Fruit fly (Drosophila melanogaster) whole organism, prepupa: ENCODE measurements around the gene CG9154.

Experiments
- Blimp-1 ChIP-seq: fragments of 200-800 bp; sonication (Bioruptor generic); optimal IDR thresholded peaks from 3 replicates; lab custom pipeline; 2017; ENCODE audit warnings: missing biosample characterization, missing genetic modification characterization, mild to moderate bottlenecking, moderate library complexity, missing genetic modification reagents
- CG10631 ChIP-seq: fragments of 200-800 bp; sonication (Bioruptor generic); optimal IDR thresholded peaks from 2 replicates; lab custom pipeline; 2016; ENCODE audit warnings: missing biosample characterization, missing genetic modification characterization
- CG10669 ChIP-seq: fragments of 200-800 bp; sonication (Bioruptor generic); optimal IDR thresholded peaks from 3 replicates; lab custom pipeline; 2018; ENCODE audit warnings: missing biosample characterization, mild to moderate bottlenecking, missing genetic modification characterization, moderate library complexity
- CG11294 ChIP-seq: fragments of 200-800 bp; sonication (Bioruptor generic); IDR thresholded peaks from 2 replicates; pipeline ENCODE4 v1.3.6; 2022; ENCODE audit warnings: missing biosample characterization, missing genetic modification characterization
- CG11762 ChIP-seq: fragments of 200-800 bp; sonication (Bioruptor generic); optimal IDR thresholded peaks from 3 replicates; lab custom pipeline; 2016; ENCODE audit warnings: missing biosample characterization, missing genetic modification characterization; ENCODE audit not compliant: insufficient read depth
- CG15336 ChIP-seq: fragments of 200-800 bp; sonication (Bioruptor generic); IDR thresholded peaks from 2 replicates; pipeline ENCODE4 v1.3.6; 2022; ENCODE audit warnings: missing biosample characterization, missing genetic modification characterization
- CG1621 ChIP-seq: fragments of 200-800 bp; sonication (Bioruptor generic); optimal IDR thresholded peaks from 3 replicates; lab custom pipeline; 2018; ENCODE audit warnings: missing biosample characterization, mild to moderate bottlenecking, missing genetic modification characterization
- CG3032 ChIP-seq: fragments of 200-800 bp; optimal IDR thresholded peaks from 2 replicates; lab custom pipeline; 2019; ENCODE audit warnings: missing biosample characterization, mild to moderate bottlenecking, missing genetic modification characterization, moderate library complexity
- CG31627 ChIP-seq: fragments of 200-800 bp; sonication (Bioruptor generic); optimal IDR thresholded peaks from 3 replicates; lab custom pipeline; 2016; ENCODE audit warnings: missing biosample characterization, missing genetic modification characterization
- CG32006 ChIP-seq: fragments of 200-800 bp; sonication (Bioruptor generic); optimal IDR thresholded peaks from 3 replicates; lab custom pipeline; 2017; ENCODE audit warnings: missing biosample characterization, mild to moderate bottlenecking, missing genetic modification characterization
- CG34406 ChIP-seq: fragments of 200-800 bp; sonication (Bioruptor generic); optimal IDR thresholded peaks from 3 replicates; lab custom pipeline; 2016; ENCODE audit warnings: missing biosample characterization, missing genetic modification characterization
- CG3919 ChIP-seq: fragments of 200-800 bp; sonication (Bioruptor generic); optimal IDR thresholded peaks from 3 replicates; lab custom pipeline; 2016; ENCODE audit warnings: missing biosample characterization, missing genetic modification characterization
- CG6163 ChIP-seq: fragments of 200-800 bp; sonication (Bioruptor generic); IDR thresholded peaks from 3 replicates; pipeline ENCODE4 v1.3.6; 2022; ENCODE audit warnings: missing biosample characterization, missing genetic modification characterization
- CG6276 ChIP-seq: fragments of 200-800 bp; sonication (Bioruptor generic); optimal IDR thresholded peaks from 2 replicates; lab custom pipeline; 2017; ENCODE audit warnings: missing biosample characterization, mild to moderate bottlenecking, missing genetic modification characterization
- CG6792 ChIP-seq: fragments of 200-800 bp; sonication (Bioruptor generic); optimal IDR thresholded peaks from 3 replicates; lab custom pipeline; 2016; ENCODE audit warnings: missing biosample characterization, missing genetic modification characterization
- CG6854 ChIP-seq: fragments of 200-800 bp; sonication (Bioruptor generic); optimal IDR thresholded peaks from 2 replicates; lab custom pipeline; 2017; ENCODE audit warnings: missing biosample characterization, mild to moderate bottlenecking, missing genetic modification characterization
- CG7368 ChIP-seq: fragments of 200-800 bp; sonication (Bioruptor generic); optimal IDR thresholded peaks from 3 replicates; lab custom pipeline; 2016; ENCODE audit warnings: missing biosample characterization, missing genetic modification characterization
- CG8319 ChIP-seq: fragments of 200-800 bp; sonication (Bioruptor generic); optimal IDR thresholded peaks from 3 replicates; lab custom pipeline; 2016; ENCODE audit warnings: missing biosample characterization, missing genetic modification characterization
- CG8632 ChIP-seq: fragments of 200-800 bp; sonication (Bioruptor generic); optimal IDR thresholded peaks from 3 replicates; lab custom pipeline; 2016; ENCODE audit warnings: missing biosample characterization, missing genetic modification characterization
- CG9139 ChIP-seq: fragments of 200-800 bp; sonication (Bioruptor generic); optimal IDR thresholded peaks from 3 replicates; lab custom pipeline; 2017; ENCODE audit warnings: missing biosample characterization, mild to moderate bottlenecking, missing genetic modification characterization
- Eip75B ChIP-seq: fragments of 200-800 bp; sonication (Bioruptor generic); optimal IDR thresholded peaks from 3 replicates; lab custom pipeline; 2016; ENCODE audit warnings: missing biosample characterization, missing genetic modification characterization
- Eip78C ChIP-seq: fragments of 200-800 bp; sonication (Bioruptor generic); peaks from one replicate; lab custom pipeline; 2016; ENCODE audit warnings: missing biosample characterization, missing genetic modification characterization
- Ets96B ChIP-seq: fragments of 200-800 bp; optimal IDR thresholded peaks from 2 replicates; lab custom pipeline; 2019; ENCODE audit warnings: missing biosample characterization, mild to moderate bottlenecking, missing genetic modification characterization, moderate library complexity
- Gug ChIP-seq: fragments of 200-800 bp; sonication (Bioruptor generic); IDR thresholded peaks from 2 replicates; pipeline ENCODE4 v1.3.6; 2022; ENCODE audit warnings: missing biosample characterization, missing genetic modification characterization
- Hr39 ChIP-seq: fragments of 200-800 bp; sonication (Bioruptor generic); optimal IDR thresholded peaks from 2 replicates; lab custom pipeline; 2016; ENCODE audit warnings: missing biosample characterization, missing genetic modification characterization
- Hr4 ChIP-seq: fragments of 200-800 bp; sonication (Bioruptor generic); optimal IDR thresholded peaks from 3 replicates; lab custom pipeline; 2016; ENCODE audit warnings: missing biosample characterization, missing genetic modification characterization
- Met ChIP-seq: fragments of 200-800 bp; sonication (Bioruptor generic); optimal IDR thresholded peaks from 3 replicates; lab custom pipeline; 2016; ENCODE audit warnings: missing biosample characterization, missing genetic modification characterization
- Smox ChIP-seq: fragments of 200-800 bp; sonication (Bioruptor generic); optimal IDR thresholded peaks from 3 replicates; lab custom pipeline; 2016; ENCODE audit warnings: missing biosample characterization, missing genetic modification characterization
- Sox102F ChIP-seq: fragments of 200-800 bp; sonication (Bioruptor generic); optimal IDR thresholded peaks from 2 replicates; lab custom pipeline; 2016; ENCODE audit warnings: missing biosample characterization, mild to moderate bottlenecking, missing genetic modification characterization
- achi ChIP-seq: fragments of 200-800 bp; sonication (Bioruptor generic); optimal IDR thresholded peaks from 3 replicates; lab custom pipeline; 2016; ENCODE audit warnings: missing biosample characterization, missing genetic modification characterization
- cyc ChIP-seq: fragments of 200-800 bp; sonication (Bioruptor generic); optimal IDR thresholded peaks from 3 replicates; lab custom pipeline; 2016; ENCODE audit warnings: missing biosample characterization, missing genetic modification characterization
- dac ChIP-seq: fragments of 200-800 bp; sonication (Bioruptor generic); optimal IDR thresholded peaks from 2 replicates; lab custom pipeline; 2017; ENCODE audit warnings: missing biosample characterization, mild to moderate bottlenecking, missing genetic modification characterization
- dsx ChIP-seq: fragments of 200-800 bp; optimal IDR thresholded peaks from 3 replicates; lab custom pipeline; 2019; ENCODE audit warnings: missing biosample characterization, mild to moderate bottlenecking, missing genetic modification characterization, moderate library complexity; ENCODE audit not compliant: poor library complexity, severe bottlenecking
- eg ChIP-seq: fragments of 200-800 bp; sonication (Bioruptor generic); IDR thresholded peaks from 3 replicates; pipeline ENCODE4 v1.3.6; 2022; ENCODE audit warnings: missing biosample characterization, missing genetic modification characterization
- esn ChIP-seq: fragments of 200-800 bp; sonication (Bioruptor generic); optimal IDR thresholded peaks from 2 replicates; lab custom pipeline; 2016; ENCODE audit warnings: missing biosample characterization, mild to moderate bottlenecking, missing genetic modification characterization, moderate library complexity
- fkh ChIP-seq: fragments of 200-800 bp; sonication (Bioruptor generic); optimal IDR thresholded peaks from 3 replicates; lab custom pipeline; 2017; ENCODE audit warnings: missing biosample characterization, mild to moderate bottlenecking, missing genetic modification characterization, moderate library complexity
- lz ChIP-seq: fragments of 200-800 bp; sonication (Bioruptor generic); optimal IDR thresholded peaks from 3 replicates; lab custom pipeline; 2016; ENCODE audit warnings: missing biosample characterization, missing genetic modification characterization
- net ChIP-seq: fragments of 200-800 bp; sonication (Bioruptor generic); optimal IDR thresholded peaks from 3 replicates; lab custom pipeline; 2016; ENCODE audit warnings: missing biosample characterization, missing genetic modification characterization
- spab ChIP-seq: fragments of 200-800 bp; sonication (Bioruptor generic); optimal IDR thresholded peaks from 2 replicates; lab custom pipeline; 2017; ENCODE audit warnings: missing biosample characterization, mild to moderate bottlenecking, missing genetic modification characterization, missing genetic modification reagents
- ss ChIP-seq, 2 experiments: fragments of 200-800 bp; sonication (Bioruptor generic); optimal IDR thresholded peaks; 2 replicates in 1 of 2; 3 replicates in 1 of 2; lab custom pipeline; 2017 to 2018; ENCODE audit warnings: mild to moderate bottlenecking in 2 of 2, missing biosample characterization in 2 of 2, missing genetic modification characterization in 2 of 2, moderate library complexity in 1 of 2
- svp ChIP-seq: fragments of 200-800 bp; sonication (Bioruptor generic); peaks from one replicate; lab custom pipeline; 2016; ENCODE audit warnings: missing biosample characterization, missing genetic modification characterization
- topi ChIP-seq: fragments of 200-800 bp; sonication (Bioruptor generic); optimal IDR thresholded peaks from 3 replicates; lab custom pipeline; 2016; ENCODE audit warnings: missing biosample characterization, missing genetic modification characterization
- vri ChIP-seq: fragments of 200-800 bp; sonication (Bioruptor generic); optimal IDR thresholded peaks from 3 replicates; lab custom pipeline; 2016; ENCODE audit warnings: missing biosample characterization, mild to moderate bottlenecking, missing genetic modification characterization

The CG9154 gene

DNA sequence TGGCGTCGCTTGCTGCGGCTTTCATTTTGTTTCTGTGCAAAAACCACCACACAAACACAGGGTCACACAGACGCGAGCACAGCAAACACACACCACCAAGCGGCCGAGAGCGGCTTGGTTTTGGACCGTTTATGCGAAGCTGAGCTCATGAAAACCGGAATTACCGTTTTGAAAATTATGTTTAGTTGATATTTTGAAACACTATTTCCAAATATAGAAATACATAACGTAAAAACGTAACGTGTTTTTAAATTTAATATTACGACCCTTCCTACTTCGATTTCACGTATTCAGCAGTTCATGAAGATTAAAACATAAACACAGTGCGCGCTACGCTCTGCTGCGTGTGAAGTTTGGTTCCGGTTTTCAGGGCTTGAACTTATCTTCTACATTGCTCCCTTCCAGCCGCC lies 19.3 kb downstream of the CG9154 start (continued):
- peak; percentile 94 for TF ChIP-seq dsx (GFP tag; lab: Kevin White, UChicago)
- TF ChIP-seq achi (GFP tag; lab: Kevin White, UChicago), result peak; percentile 96
- peak; percentile 89 for TF ChIP-seq Gug (GFP tag; lab: Robert Waterston, UW)
- TF ChIP-seq spab, result peak; percentile 90
- TF ChIP-seq CG10631, result peak; percentile 91
- peak; percentile 93 for TF ChIP-seq CG11762
- TF ChIP-seq Ets96B, result peak; percentile 95

DNA sequence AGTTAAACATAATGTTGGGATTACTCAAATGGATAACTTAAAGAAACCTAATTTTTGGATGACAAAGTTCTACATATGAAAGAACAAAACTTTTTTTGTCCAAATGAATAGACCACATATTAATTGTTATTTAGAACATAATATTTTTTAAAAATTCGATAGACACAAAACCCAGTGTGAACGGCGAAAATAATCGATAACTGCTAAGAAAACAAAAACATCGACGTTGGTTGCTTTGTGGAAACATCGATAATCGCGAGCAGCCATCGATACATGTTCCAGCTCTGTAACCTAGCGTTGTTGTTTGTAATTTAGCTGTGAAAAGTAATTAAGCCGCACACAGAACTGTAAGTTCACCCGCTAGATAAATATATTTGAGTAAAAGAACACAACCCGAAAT lies 19.9 kb downstream of the CG9154 start, which contains the start of gene CG9135:
CG9135 (plus strand) TSS at position 226 of the 400 bp plus-strand sequence.
- TF ChIP-seq CG6854 (GFP tag; lab: Kevin White, UChicago), result no peak
- TF ChIP-seq Hr4 (GFP tag; lab: Kevin White, UChicago), result no peak
- TF ChIP-seq Smox (GFP tag; lab: Kevin White, UChicago), result no peak
- TF ChIP-seq CG8632 (GFP tag; lab: Kevin White, UChicago), result no peak
- no peak for TF ChIP-seq ss (GFP tag; optimal IDR thresholded peaks at IDR 0.05; lab: Kevin White, UChicago)
- TF ChIP-seq CG15336 (GFP tag; lab: Robert Waterston, UW), result no peak
- no peak for TF ChIP-seq svp (GFP tag; lab: Kevin White, UChicago)
- TF ChIP-seq CG6276 (GFP tag; lab: Kevin White, UChicago), result no peak
- no peak for TF ChIP-seq lz
- no peak for TF ChIP-seq CG34406 (GFP tag; lab: Kevin White, UChicago)
- TF ChIP-seq cyc, result no peak
- no peak for TF ChIP-seq CG3032 (tag; lab: Kevin White, UChicago)
- TF ChIP-seq CG7368 (GFP tag; lab: Kevin White, UChicago), result no peak
- TF ChIP-seq dac, result no peak
- no peak for TF ChIP-seq Ets96B
- TF ChIP-seq CG11294, result no peak
- no peak for TF ChIP-seq CG32006 (GFP tag; lab: Kevin White, UChicago)

DNA sequence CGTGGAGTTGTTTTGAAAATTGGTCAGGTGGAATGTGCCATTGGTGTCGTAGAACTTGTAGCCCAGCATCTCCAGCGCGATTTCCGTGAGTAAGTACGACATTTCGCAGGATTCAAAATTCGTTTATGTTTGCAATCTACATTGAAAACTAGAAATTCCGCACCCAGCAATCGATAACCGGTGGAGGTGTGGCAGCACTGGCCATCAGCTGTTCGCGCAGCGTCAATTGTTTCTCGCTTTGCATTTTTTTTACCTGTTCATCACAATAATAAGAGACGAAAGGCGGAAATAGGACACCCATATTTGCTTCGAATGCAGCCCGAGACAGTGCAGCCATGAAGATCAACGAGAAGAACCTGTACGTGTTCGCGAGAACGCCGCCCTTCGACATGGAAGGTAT lies 21.9 kb downstream of the CG9154 start, which contains the start of the genes CG34179 and slmo:
CG34179 (minus strand) TSS at position 165 of the 400 bp plus-strand sequence.
slmo (minus strand) TSS at position 165 of the 400 bp plus-strand sequence.
- TF ChIP-seq CG34406 (GFP tag; lab: Kevin White, UChicago), result no peak
- no peak for TF ChIP-seq CG8319 (GFP tag; lab: Kevin White, UChicago)
- TF ChIP-seq CG11762, result no peak
- no peak for TF ChIP-seq dac
- TF ChIP-seq vri (GFP tag; lab: Kevin White, UChicago), result no peak
- TF ChIP-seq CG31627 (GFP tag; lab: Kevin White, UChicago), result no peak
- TF ChIP-seq Met (GFP tag; lab: Kevin White, UChicago), result no peak
- TF ChIP-seq Hr39 (GFP tag; lab: Kevin White, UChicago), result no peak
- no peak for TF ChIP-seq Eip78C (GFP tag; lab: Kevin White, UChicago)
- no peak for TF ChIP-seq topi (GFP tag; lab: Kevin White, UChicago)

DNA sequence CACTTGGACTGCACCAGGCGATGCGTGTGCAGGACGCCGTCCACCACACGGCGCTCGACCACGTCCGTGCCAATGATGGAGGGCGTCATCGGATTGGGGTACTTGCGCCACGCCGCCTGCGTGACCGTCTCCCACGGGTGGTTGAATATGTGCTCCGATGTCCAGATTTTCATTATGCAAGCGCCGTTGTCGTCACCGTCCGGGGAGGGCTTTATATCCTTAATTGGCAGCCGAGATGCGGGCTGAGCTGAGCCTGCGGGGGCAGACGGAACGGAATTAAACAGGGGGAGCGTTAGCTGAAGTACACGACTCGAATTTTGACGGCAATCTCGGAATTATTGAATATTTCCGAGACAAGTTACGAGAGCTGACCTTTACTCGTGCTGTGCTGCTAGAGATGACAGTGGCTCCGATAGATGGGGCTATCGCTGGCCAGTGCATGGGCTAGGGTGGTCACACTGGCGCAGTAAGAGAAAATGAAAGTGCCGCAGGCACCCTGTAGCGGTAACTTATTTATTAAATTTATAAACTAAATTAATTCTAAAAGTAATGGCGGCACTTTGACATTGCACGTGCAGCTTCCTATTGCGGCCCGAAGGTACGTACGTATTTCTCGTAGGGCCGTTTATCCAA lies 22.8 kb downstream of the CG9154 start, which contains the start of gene IPIP:
IPIP (plus strand) TSS at position 475 of the 633 bp plus-strand sequence.
- TF ChIP-seq achi (GFP tag; lab: Kevin White, UChicago) (no peak), CG3919 (GFP tag; lab: Kevin White, UChicago) (peak; percentile 62), CG6163 (GFP tag; lab: Robert Waterston, UW) (peak; percentile 58; the same call in 2 of the 3 replicates), Sox102F (peak; percentile 28), Eip75B (GFP tag; lab: Kevin White, UChicago) (peak; percentile 17), fkh (GFP tag; lab: Kevin White, UChicago) (no peak), ss (GFP tag; optimal IDR thresholded peaks at IDR 0.05; lab: Kevin White, UChicago) (peak in 1 of 2 experiments; percentile 15), CG1621 (tag; lab: Kevin White, UChicago) (peak; percentile 22), Eip78C (GFP tag; lab: Kevin White, UChicago) (peak; percentile 43), Hr39 (GFP tag; lab: Kevin White, UChicago) (peak; percentile 30), esn (peak; percentile 26), CG15336 (GFP tag; lab: Robert Waterston, UW) (peak; percentile 32; the same call in 1 of the 2 replicates), CG10669 (GFP tag; lab: Kevin White, UChicago) (no peak), lz (peak; percentile 18), CG3032 (tag; lab: Kevin White, UChicago) (peak; percentile 15), CG6792 (peak; percentile 11), Blimp-1 (GFP tag; lab: Kevin White, UChicago) (peak; percentile 51), topi (GFP tag; lab: Kevin White, UChicago) (peak; percentile 29), CG34406 (GFP tag; lab: Kevin White, UChicago) (no peak), cyc (peak; percentile 25), eg (GFP tag; lab: Robert Waterston, UW) (no peak; the same call in 2 of the 3 replicates), CG31627 (GFP tag; lab: Kevin White, UChicago) (peak; percentile 32), CG10631 (no peak), net (peak; percentile 46), Met (GFP tag; lab: Kevin White, UChicago) (peak; percentile 7), Hr4 (GFP tag; lab: Kevin White, UChicago) (peak; percentile 12), CG9139 (GFP tag; lab: Kevin White, UChicago) (no peak)
